Fruit fly (Drosophila melanogaster) whole organism, embryonic: Measurements from ENCODE around the gene CG17666.
A peak's percentile ranks its signal among the peaks of the same experiment; 100 is the strongest.

Source experiments
- Atf-2 ChIP-seq: fragments of 200-800 bp; sonication (Bioruptor generic); optimal IDR thresholded peaks from 2 replicates; lab custom pipeline; 2016; ENCODE audit warnings: missing biosample characterization, missing genetic modification characterization
- B-H1 ChIP-seq: fragments of 200-800 bp; sonication (Bioruptor generic); IDR thresholded peaks from 3 replicates; pipeline ENCODE4 v1.3.6; 2022; ENCODE audit warnings: missing biosample characterization, missing genetic modification characterization
- CG10147 ChIP-seq: fragments of 200-800 bp; sonication (Bioruptor generic); optimal IDR thresholded peaks from 2 replicates; lab custom pipeline; 2019; ENCODE audit warnings: missing biosample characterization, mild to moderate bottlenecking, missing genetic modification characterization, moderate library complexity
- CG10979 ChIP-seq: fragments of 200-800 bp; sonication (Bioruptor generic); optimal IDR thresholded peaks from 2 replicates; lab custom pipeline; 2018; ENCODE audit warnings: missing biosample characterization, mild to moderate bottlenecking, missing genetic modification characterization, moderate library complexity
- CG12104 ChIP-seq: fragments of 200-800 bp; sonication (Bioruptor generic); optimal IDR thresholded peaks from 3 replicates; lab custom pipeline; 2016; ENCODE audit warnings: missing biosample characterization, missing genetic modification characterization
- CG1233 ChIP-seq: fragments of 200-800 bp; sonication (Bioruptor generic); optimal IDR thresholded peaks from 4 replicates; lab custom pipeline; 2018; ENCODE audit warnings: missing biosample characterization, mild to moderate bottlenecking, missing genetic modification characterization
- CG13424 ChIP-seq: fragments of 200-800 bp; sonication (Bioruptor generic); optimal IDR thresholded peaks from 2 replicates; lab custom pipeline; 2019; ENCODE audit warnings: missing biosample characterization, mild to moderate bottlenecking, missing genetic modification characterization, moderate library complexity
- CG13894 ChIP-seq: fragments of 200-800 bp; sonication (Bioruptor generic); optimal IDR thresholded peaks from 3 replicates; lab custom pipeline; 2018; ENCODE audit warnings: missing biosample characterization, mild to moderate bottlenecking, missing genetic modification characterization, moderate library complexity
- CG17385 ChIP-seq: fragments of 200-800 bp; sonication (Bioruptor generic); optimal IDR thresholded peaks from 3 replicates; lab custom pipeline; 2018; ENCODE audit warnings: missing biosample characterization, mild to moderate bottlenecking, missing genetic modification characterization
- CG1792 ChIP-seq: fragments of 200-800 bp; sonication (Bioruptor generic); optimal IDR thresholded peaks from 2 replicates; lab custom pipeline; 2016; ENCODE audit warnings: missing biosample characterization, missing genetic modification characterization
- CG18476 ChIP-seq: fragments of 200-800 bp; sonication (Bioruptor generic); optimal IDR thresholded peaks from 2 replicates; lab custom pipeline; 2016; ENCODE audit warnings: missing biosample characterization, mild to moderate bottlenecking, missing genetic modification characterization
- CG3065 ChIP-seq: fragments of 200-800 bp; sonication (Bioruptor generic); optimal IDR thresholded peaks from 2 replicates; lab custom pipeline; 2016; ENCODE audit warnings: missing biosample characterization, missing genetic modification characterization
- CG34422 ChIP-seq: fragments of 200-800 bp; sonication (Bioruptor generic); IDR thresholded peaks from 3 replicates; pipeline ENCODE4 v1.3.6; 2022; ENCODE audit warnings: missing biosample characterization, missing genetic modification characterization
- CG9437 ChIP-seq: fragments of 200-800 bp; sonication (Bioruptor generic); optimal IDR thresholded peaks from 2 replicates; lab custom pipeline; 2018; ENCODE audit warnings: missing biosample characterization, mild to moderate bottlenecking, missing genetic modification characterization
- CG9932 ChIP-seq: fragments of 200-800 bp; sonication (Bioruptor generic); IDR thresholded peaks from 2 replicates; pipeline ENCODE4 v1.3.6; 2022; ENCODE audit warnings: missing biosample characterization, missing genetic modification characterization
- Chrac-16 ChIP-seq: fragments of 200-800 bp; sonication (Bioruptor generic); optimal IDR thresholded peaks from 3 replicates; lab custom pipeline; 2016; ENCODE audit warnings: missing biosample characterization, missing genetic modification characterization
- CoRest ChIP-seq: fragments of 200-800 bp; sonication (Bioruptor generic); optimal IDR thresholded peaks from 3 replicates; lab custom pipeline; 2018; ENCODE audit warnings: missing biosample characterization, mild to moderate bottlenecking, missing genetic modification characterization, moderate library complexity
- Deaf1 ChIP-seq: fragments of 200-800 bp; optimal IDR thresholded peaks from 3 replicates; lab custom pipeline; 2019; ENCODE audit warnings: missing biosample characterization, mild to moderate bottlenecking, missing genetic modification characterization, moderate library complexity
- Dek ChIP-seq: fragments of 200-800 bp; sonication (Bioruptor generic); optimal IDR thresholded peaks from 3 replicates; lab custom pipeline; 2019; ENCODE audit warnings: missing biosample characterization, mild to moderate bottlenecking, missing genetic modification characterization, moderate library complexity
- Dfd ChIP-seq, 2 experiments: fragments of >200 bp; optimal IDR thresholded peaks; 2 replicates each; lab custom pipeline; 2017; ENCODE audit warnings: missing biosample characterization in 2 of 2, missing genetic modification characterization in 2 of 2
- HmgZ ChIP-seq: fragments of 200-800 bp; sonication (Bioruptor generic); optimal IDR thresholded peaks from 2 replicates; lab custom pipeline; 2018; ENCODE audit warnings: missing biosample characterization, mild to moderate bottlenecking, missing genetic modification characterization
- MBD-R2 ChIP-seq: fragments of 200-800 bp; sonication (Bioruptor generic); IDR thresholded peaks from 2 replicates; pipeline ENCODE4 v1.3.6; 2022; ENCODE audit warnings: missing biosample characterization, missing genetic modification characterization
- Nf-YC ChIP-seq: fragments of 200-800 bp; optimal IDR thresholded peaks from 3 replicates; lab custom pipeline; 2019; ENCODE audit warnings: missing biosample characterization, mild to moderate bottlenecking, missing genetic modification characterization, moderate library complexity
- Oaz ChIP-seq: fragments of 200-800 bp; sonication (Bioruptor generic); IDR thresholded peaks from 2 replicates; pipeline ENCODE4 v1.3.6; 2022; ENCODE audit warnings: missing biosample characterization, missing genetic modification characterization
- Oli ChIP-seq: fragments of 200-800 bp; sonication (Bioruptor generic); optimal IDR thresholded peaks from 2 replicates; lab custom pipeline; 2018; ENCODE audit warnings: missing biosample characterization, mild to moderate bottlenecking, missing genetic modification characterization, moderate library complexity
- Pdp1 ChIP-seq, 2 experiments: fragments of 200-800 bp; sonication (Bioruptor generic); optimal IDR thresholded peaks; 3 replicates each; lab custom pipeline; 2016; ENCODE audit warnings: missing biosample characterization in 2 of 2, missing genetic modification characterization in 2 of 2, mild to moderate bottlenecking in 1 of 2, moderate library complexity in 1 of 2
- Rx ChIP-seq: fragments of 200-800 bp; sonication (Bioruptor generic); IDR thresholded peaks from 2 replicates; pipeline ENCODE4 v1.3.6; 2022; ENCODE audit warnings: missing biosample characterization, missing genetic modification characterization
- Sox100B ChIP-seq: fragments of 200-800 bp; sonication (Bioruptor generic); optimal IDR thresholded peaks from 3 replicates; lab custom pipeline; 2018; ENCODE audit warnings: missing biosample characterization, mild to moderate bottlenecking, missing genetic modification characterization
- Sox102F ChIP-seq: fragments of 200-800 bp; sonication (Bioruptor generic); optimal IDR thresholded peaks from 2 replicates; lab custom pipeline; 2018; ENCODE audit warnings: missing biosample characterization, mild to moderate bottlenecking, missing genetic modification characterization, moderate library complexity
- az2 ChIP-seq: fragments of 200-800 bp; sonication (Bioruptor generic); optimal IDR thresholded peaks from 3 replicates; lab custom pipeline; 2016; ENCODE audit warnings: missing biosample characterization, missing genetic modification characterization
- btn ChIP-seq: fragments of 200-800 bp; sonication (Bioruptor generic); optimal IDR thresholded peaks from 2 replicates; lab custom pipeline; 2016; ENCODE audit warnings: missing biosample characterization, missing genetic modification characterization
- crc ChIP-seq: fragments of 200-800 bp; sonication (Bioruptor generic); optimal IDR thresholded peaks from 2 replicates; lab custom pipeline; 2016; ENCODE audit warnings: missing biosample characterization, missing genetic modification characterization
- dmrt99B ChIP-seq: fragments of 200-800 bp; sonication (Bioruptor generic); optimal IDR thresholded peaks from 2 replicates; lab custom pipeline; 2018; ENCODE audit warnings: missing biosample characterization, mild to moderate bottlenecking, missing genetic modification characterization, moderate library complexity
- esg ChIP-seq: fragments of 200-800 bp; sonication (Bioruptor generic); conservative IDR thresholded peaks from 2 replicates; pipeline ENCODE4 v1.3.6; 2022; ENCODE audit warnings: missing biosample characterization, missing genetic modification characterization
- ewg ChIP-seq: fragments of 200-800 bp; sonication (Bioruptor generic); optimal IDR thresholded peaks from 3 replicates; lab custom pipeline; 2017; ENCODE audit warnings: mild to moderate bottlenecking, missing biosample characterization, missing genetic modification reagents, missing genetic modification characterization
- fru ChIP-seq: fragments of >200 bp; optimal IDR thresholded peaks from 2 replicates; lab custom pipeline; 2017
- her ChIP-seq: fragments of 200-800 bp; sonication (Bioruptor generic); optimal IDR thresholded peaks from 2 replicates; lab custom pipeline; 2016; ENCODE audit warnings: missing biosample characterization, missing genetic modification characterization
- jigr1 ChIP-seq: fragments of 200-800 bp; sonication (Bioruptor generic); IDR thresholded peaks from 3 replicates; pipeline ENCODE4 v1.3.6; 2022; ENCODE audit warnings: missing biosample characterization, missing genetic modification characterization
- lab ChIP-seq: fragments of 200-800 bp; sonication (Bioruptor generic); optimal IDR thresholded peaks from 3 replicates; lab custom pipeline; 2017; ENCODE audit warnings: missing biosample characterization, missing genetic modification characterization, mild to moderate bottlenecking, moderate library complexity, missing genetic modification reagents
- otp ChIP-seq: fragments of 200-800 bp; sonication (Bioruptor generic); IDR thresholded peaks from 3 replicates; pipeline ENCODE4, ENCODE4 v1.3.6; 2022; ENCODE audit warnings: missing biosample characterization, missing genetic modification characterization
- row ChIP-seq: fragments of 200-800 bp; sonication (Bioruptor generic); IDR thresholded peaks from 3 replicates; pipeline ENCODE4 v1.3.6; 2022; ENCODE audit warnings: missing biosample characterization, missing genetic modification characterization
- sens ChIP-seq: fragments of 200-800 bp; sonication (Bioruptor generic); peaks from one replicate; lab custom pipeline; 2016; ENCODE audit warnings: missing biosample characterization, missing genetic modification characterization
- sens-2 ChIP-seq: fragments of 200-800 bp; sonication (Bioruptor generic); IDR thresholded peaks from 2 replicates; pipeline ENCODE4 v1.3.6; 2022; ENCODE audit warnings: missing biosample characterization, missing genetic modification characterization
- shn ChIP-seq: fragments of 200-800 bp; sonication (Bioruptor generic); optimal IDR thresholded peaks from 3 replicates; lab custom pipeline; 2016; ENCODE audit warnings: missing biosample characterization, missing genetic modification characterization
- slbo ChIP-seq: fragments of 200-800 bp; sonication (Bioruptor generic); IDR thresholded peaks from 2 replicates; pipeline ENCODE4 v1.3.6; 2022; ENCODE audit warnings: missing biosample characterization, missing genetic modification characterization
- sob ChIP-seq: fragments of 200-800 bp; sonication (Bioruptor generic); IDR thresholded peaks from 2 replicates; pipeline ENCODE4 v1.3.6; 2022; ENCODE audit warnings: missing biosample characterization, missing genetic modification characterization
- sug ChIP-seq: fragments of 200-800 bp; optimal IDR thresholded peaks from 2 replicates; lab custom pipeline; 2019; ENCODE audit warnings: missing biosample characterization, mild to moderate bottlenecking, missing genetic modification characterization, moderate library complexity
- unpg ChIP-seq: fragments of 200-800 bp; sonication (Bioruptor generic); optimal IDR thresholded peaks from 3 replicates; lab custom pipeline; 2018; ENCODE audit warnings: missing biosample characterization, mild to moderate bottlenecking, missing genetic modification characterization, moderate library complexity
- zen ChIP-seq: fragments of 200-800 bp; sonication (Bioruptor generic); optimal IDR thresholded peaks from 3 replicates; lab custom pipeline; 2018; ENCODE audit warnings: missing biosample characterization, mild to moderate bottlenecking, missing genetic modification characterization, moderate library complexity

The CG17666 gene

dm6 chr3L:12803159-12804034 lies 22.3 kb downstream of the CG17666 start (continued):
- TF ChIP-seq her (GFP tag; lab: Kevin White, UChicago) (peak; percentile 6), CG1792 (GFP tag; lab: Kevin White, UChicago) (peak; percentile 1), CG9932 (GFP tag; lab: Robert Waterston, UW) (peak; percentile 70), Sox102F (peak; percentile 45), MBD-R2 (GFP tag; lab: Robert Waterston, UW) (peak; percentile 39), CG18476 (GFP tag; lab: Kevin White, UChicago) (peak; percentile 6), jigr1 (GFP tag; lab: Robert Waterston, UW) (no peak), row (GFP tag; lab: Robert Waterston, UW) (peak; percentile 60; the same call in 2 of the 3 replicates), CG10979 (no peak), crc (GFP tag; lab: Kevin White, UChicago) (peak; percentile 55), Dfd (GFP tag; optimal IDR thresholded peaks at IDR 0.05; lab: Kevin White, UChicago) (peak in 1 of 2 experiments; percentile 44), sens (peak; percentile 84), CG17385 (peak; percentile 35), CG1233 (GFP tag; lab: Kevin White, UChicago) (peak; percentile 16), slbo (peak; percentile 65), sug (peak; percentile 12), Oaz (0 out of 2 replicates have a peak, but pooled peaks have one; percentile 30), CG13424 (peak; percentile 19), CG3065 (GFP tag; lab: Kevin White, UChicago) (no peak), unpg (GFP tag; lab: Kevin White, UChicago) (peak; percentile 49), CG13894 (tag; lab: Kevin White, UChicago) (peak; percentile 56), CG10147 (GFP tag; lab: Kevin White, UChicago) (peak; percentile 63), CG34422 (GFP tag; lab: Robert Waterston, UW) (peak; percentile 46; the same call in 1 of the 3 replicates), Oli (tag; lab: Kevin White, UChicago) (peak; percentile 47), Nf-YC (tag; lab: Kevin White, UChicago) (peak; percentile 33), ewg (GFP tag; lab: Kevin White, UChicago) (no peak), B-H1 (GFP tag; lab: Robert Waterston, UW) (peak; percentile 28; the same call in 1 of the 3 replicates), Pdp1 (GFP tag; optimal IDR thresholded peaks at IDR 0.05; lab: Kevin White, UChicago) (peak; percentile 38 to 53), az2 (peak; percentile 22), CoRest (tag; lab: Kevin White, UChicago) (peak; percentile 69), Dek (tag; lab: Kevin White, UChicago) (peak; percentile 8), Atf-2 (GFP tag; lab: Kevin White, UChicago) (peak; percentile 38), sob (peak; percentile 6; the same call in 1 of the 2 replicates), Deaf1 (tag; lab: Kevin White, UChicago) (peak; percentile 22), sens-2 (GFP tag; lab: Robert Waterston, UW) (no peak), esg (GFP tag; lab: Robert Waterston, UW) (peak; percentile 18; the same call in 1 of the 2 replicates), btn (GFP tag; lab: Kevin White, UChicago) (no peak), zen (tag; lab: Kevin White, UChicago) (peak; percentile 3), shn (peak; percentile 28), Rx (GFP tag; lab: Robert Waterston, UW) (no peak), dmrt99B (peak; percentile 54), Sox100B (peak; percentile 24), CG9437 (GFP tag; lab: Kevin White, UChicago) (peak; percentile 51), lab (peak; percentile 56), otp (GFP tag; lab: Robert Waterston, UW) (no peak), Chrac-16 (GFP tag; lab: Kevin White, UChicago) (peak; percentile 30), fru (no peak), CG12104 (peak; percentile 44), HmgZ (tag; lab: Kevin White, UChicago) (no peak)
